Fruit fly (Drosophila melanogaster) whole organism: Measurements from ENCODE around the gene eIF3l.

ENCODE experiments used
- CG8478 ChIP-seq: fragments of >200 bp; optimal IDR thresholded peaks from 2 replicates; lab custom pipeline; 2018; ENCODE audit warnings: inconsistent platforms
- Dll ChIP-seq: fragments of >200 bp; optimal IDR thresholded peaks from 2 replicates; lab custom pipeline; 2017
- EcR ChIP-seq, 2 experiments: fragments of >200 bp; optimal IDR thresholded peaks; 2 replicates each; lab custom pipeline; 2017; ENCODE audit warnings: missing biosample characterization in 2 of 2, missing genetic modification characterization in 2 of 2, missing genetic modification reagents in 2 of 2
- pan ChIP-seq: fragments of >200 bp; optimal IDR thresholded peaks from 2 replicates; lab custom pipeline; 2017
- psq ChIP-seq: fragments of >200 bp; optimal IDR thresholded peaks from 2 replicates; lab custom pipeline; 2017
- usp ChIP-seq: fragments of >200 bp; optimal IDR thresholded peaks from 2 replicates; lab custom pipeline; 2017; ENCODE audit warnings: missing biosample characterization, missing genetic modification characterization, mixed read lengths

Gene eIF3l

dm6 chr3L:12124975-12125374 lies 20.9 kb downstream of the eIF3l start, which contains the start of gene yps:
Gene yps, minus strand, starts transcription at chr3L:12125150.
- TF ChIP-seq pan (no peak), psq (lab: Kevin White, UChicago) (no peak), CG8478 (lab: Kevin White, UChicago) (no peak), EcR (GFP tag; optimal IDR thresholded peaks at IDR 0.05; lab: Kevin White, UChicago) (no peak), Dll (lab: Kevin White, UChicago) (no peak), usp (GFP tag; lab: Kevin White, UChicago) (no peak)

DNA sequence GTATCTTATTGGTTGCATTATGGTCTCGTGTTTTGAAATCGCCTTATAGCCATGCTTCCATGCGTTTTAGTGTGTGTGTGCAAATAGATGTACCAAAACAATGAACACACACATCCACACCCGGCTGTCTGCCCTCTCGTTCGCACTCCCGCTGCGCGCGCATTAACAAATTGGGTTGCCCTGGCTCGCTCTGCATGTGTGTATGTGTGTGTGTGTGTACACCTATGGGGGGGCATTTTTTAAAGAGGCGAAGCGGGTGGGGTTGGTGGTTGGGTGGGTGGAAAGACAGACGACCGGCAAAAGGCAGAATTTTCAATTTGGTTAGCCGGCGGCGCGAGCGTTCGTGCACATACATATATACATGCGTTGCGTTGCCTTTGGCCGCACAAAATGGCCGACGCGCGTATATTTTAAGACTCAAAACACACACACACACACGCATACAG lies 21.7 kb downstream of the eIF3l start:
- TF ChIP-seq Dll (lab: Kevin White, UChicago) (no peak), CG8478 (lab: Kevin White, UChicago) (no peak), psq (lab: Kevin White, UChicago) (no peak), pan (no peak), usp (GFP tag; lab: Kevin White, UChicago) (no peak), EcR (GFP tag; optimal IDR thresholded peaks at IDR 0.05; lab: Kevin White, UChicago) (no peak)

- no peak for TF ChIP-seq EcR (GFP tag; optimal IDR thresholded peaks at IDR 0.05; lab: Kevin White, UChicago)
- TF ChIP-seq pan, result no peak
- TF ChIP-seq CG8478 (lab: Kevin White, UChicago), result no peak
- TF ChIP-seq usp (GFP tag; lab: Kevin White, UChicago), result no peak
- TF ChIP-seq psq (lab: Kevin White, UChicago), result no peak
- no peak for TF ChIP-seq Dll (lab: Kevin White, UChicago)
Observed at dm6 chr3L:12122891-12123290, 23.0 kb downstream of the eIF3l start.

DNA sequence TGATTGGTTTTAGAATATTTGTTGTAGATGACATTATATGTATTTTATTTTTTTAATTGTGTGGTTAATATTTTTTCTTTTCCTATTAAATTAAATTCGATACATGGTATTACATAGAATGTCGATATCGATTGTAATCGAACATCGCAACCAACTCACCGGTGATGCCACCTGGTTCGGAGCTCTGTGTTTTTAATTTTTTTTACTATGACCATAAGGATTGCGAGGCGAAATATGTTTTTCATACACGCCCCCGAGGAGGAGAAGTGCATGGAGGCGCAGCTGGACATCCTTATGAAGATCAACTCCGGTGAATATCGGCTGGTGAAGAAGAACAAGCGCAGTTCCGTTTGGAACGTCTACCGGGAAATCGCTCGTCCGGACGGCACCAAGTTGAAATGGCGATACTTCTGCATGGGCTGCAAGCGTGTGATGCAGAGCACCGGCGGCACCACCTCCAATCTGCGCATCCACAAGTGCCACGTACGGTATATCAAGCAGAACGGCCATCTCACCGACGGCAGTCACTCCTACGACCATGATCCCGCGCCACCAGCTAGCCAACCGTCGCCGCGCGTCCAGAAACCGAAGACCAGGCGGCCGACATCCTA lies 25.9 kb downstream of the eIF3l start, which contains the start of gene CG11560:
Gene CG11560 (plus strand): TSS at position 145 of the 611 bp plus-strand sequence.
- TF ChIP-seq pan (no peak), CG8478 (lab: Kevin White, UChicago) (no peak), psq (lab: Kevin White, UChicago) (no peak), usp (GFP tag; lab: Kevin White, UChicago) (no peak), Dll (lab: Kevin White, UChicago) (no peak), EcR (GFP tag; optimal IDR thresholded peaks at IDR 0.05; lab: Kevin White, UChicago) (no peak)

DNA sequence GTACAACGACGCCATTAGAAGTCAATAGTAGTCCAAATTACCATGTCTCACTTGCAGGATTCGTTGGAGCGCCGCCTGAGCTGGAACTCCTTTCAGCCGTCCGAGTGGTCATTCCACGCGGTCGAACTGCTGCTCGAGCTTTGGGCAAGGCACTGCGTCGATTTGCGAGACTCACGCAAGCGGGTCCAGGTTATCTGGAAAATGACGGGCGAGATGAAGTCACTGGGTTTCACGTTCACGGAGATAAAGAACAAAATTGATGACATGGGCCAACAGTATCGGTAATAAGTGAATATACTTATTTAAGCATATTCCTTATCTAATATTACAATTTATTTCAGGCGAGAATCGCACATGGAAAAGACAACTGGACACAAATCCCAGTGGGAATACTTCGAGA lies 27.3 kb downstream of the eIF3l start:
- TF ChIP-seq pan, result no peak
- no peak for TF ChIP-seq psq (lab: Kevin White, UChicago)
- no peak for TF ChIP-seq EcR (GFP tag; optimal IDR thresholded peaks at IDR 0.05; lab: Kevin White, UChicago)
- TF ChIP-seq Dll (lab: Kevin White, UChicago), result no peak
- no peak for TF ChIP-seq usp (GFP tag; lab: Kevin White, UChicago)

DNA sequence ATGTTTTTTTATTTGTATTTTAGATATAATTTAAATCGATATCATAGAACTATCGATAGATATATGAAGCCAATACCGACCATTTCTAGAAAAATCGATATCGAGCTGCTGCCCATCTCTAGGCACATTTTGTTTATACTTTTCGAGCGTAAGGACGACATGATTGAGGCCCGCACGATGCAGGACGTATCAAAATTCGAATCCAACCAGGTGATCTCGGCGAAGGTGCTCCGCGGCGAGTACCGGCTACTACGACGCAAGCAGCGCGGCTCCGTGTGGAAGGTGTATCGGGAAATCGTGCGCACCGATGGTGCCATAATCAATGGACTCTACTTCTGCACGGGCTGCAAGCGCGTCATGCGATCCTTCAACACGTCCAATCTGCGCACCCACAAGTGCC lies 27.7 kb downstream of the eIF3l start, which contains the start of gene ssp:
Gene ssp (plus strand): TSS at position 102 of the 400 bp plus-strand sequence.
- TF ChIP-seq psq (lab: Kevin White, UChicago) (no peak), usp (GFP tag; lab: Kevin White, UChicago) (no peak), EcR (GFP tag; optimal IDR thresholded peaks at IDR 0.05; lab: Kevin White, UChicago) (no peak), CG8478 (lab: Kevin White, UChicago) (no peak), pan (no peak), Dll (lab: Kevin White, UChicago) (no peak)

- TF ChIP-seq Dll (lab: Kevin White, UChicago) (no peak), pan (no peak), CG8478 (lab: Kevin White, UChicago) (no peak), usp (GFP tag; lab: Kevin White, UChicago) (no peak), psq (lab: Kevin White, UChicago) (no peak), EcR (GFP tag; optimal IDR thresholded peaks at IDR 0.05; lab: Kevin White, UChicago) (no peak)
Observed at dm6 chr3L:12115966-12116735, 29.7 kb downstream of the eIF3l start, which contains the start of gene vers. Gene vers, plus strand, starts transcription at chr3L:12116101.

- TF ChIP-seq usp (GFP tag; lab: Kevin White, UChicago), result no peak
- TF ChIP-seq CG8478 (lab: Kevin White, UChicago), result no peak
- TF ChIP-seq psq (lab: Kevin White, UChicago), result no peak
- no peak for TF ChIP-seq EcR (GFP tag; optimal IDR thresholded peaks at IDR 0.05; lab: Kevin White, UChicago)
- no peak for TF ChIP-seq Dll (lab: Kevin White, UChicago)
- no peak for TF ChIP-seq pan
Observed at dm6 chr3L:12115103-12115502, 30.8 kb downstream of the eIF3l start.

dm6 chr3L:12114188-12114587 lies 31.7 kb downstream of the eIF3l start:
- no peak for TF ChIP-seq pan
- TF ChIP-seq EcR (GFP tag; optimal IDR thresholded peaks at IDR 0.05; lab: Kevin White, UChicago), result no peak
- TF ChIP-seq Dll (lab: Kevin White, UChicago), result no peak
- TF ChIP-seq CG8478 (lab: Kevin White, UChicago), result no peak
- no peak for TF ChIP-seq psq (lab: Kevin White, UChicago)
- TF ChIP-seq usp (GFP tag; lab: Kevin White, UChicago), result no peak

DNA sequence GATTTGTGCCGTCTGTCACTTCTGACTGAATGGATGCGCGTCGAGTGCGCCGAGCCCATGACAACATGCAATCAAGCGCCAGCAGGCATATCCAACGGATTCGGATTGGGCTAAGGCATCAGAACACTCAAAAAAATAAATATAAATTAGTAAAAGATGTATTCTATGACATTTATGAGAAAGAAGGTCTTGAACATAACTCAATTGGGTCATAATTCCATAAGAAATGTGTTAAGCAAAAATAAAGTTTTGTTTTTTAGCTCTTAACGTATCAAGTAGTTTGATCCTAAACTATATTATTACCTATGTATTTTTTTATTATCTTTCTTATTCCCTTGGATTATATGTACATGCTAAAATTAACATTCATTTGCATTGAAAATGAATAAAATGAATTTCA lies 32.3 kb downstream of the eIF3l start:
- no peak for TF ChIP-seq Dll (lab: Kevin White, UChicago)
- no peak for TF ChIP-seq usp (GFP tag; lab: Kevin White, UChicago)
- TF ChIP-seq psq (lab: Kevin White, UChicago), result no peak
- TF ChIP-seq pan, result no peak
- no peak for TF ChIP-seq EcR (GFP tag; optimal IDR thresholded peaks at IDR 0.05; lab: Kevin White, UChicago)
- no peak for TF ChIP-seq CG8478 (lab: Kevin White, UChicago)

DNA sequence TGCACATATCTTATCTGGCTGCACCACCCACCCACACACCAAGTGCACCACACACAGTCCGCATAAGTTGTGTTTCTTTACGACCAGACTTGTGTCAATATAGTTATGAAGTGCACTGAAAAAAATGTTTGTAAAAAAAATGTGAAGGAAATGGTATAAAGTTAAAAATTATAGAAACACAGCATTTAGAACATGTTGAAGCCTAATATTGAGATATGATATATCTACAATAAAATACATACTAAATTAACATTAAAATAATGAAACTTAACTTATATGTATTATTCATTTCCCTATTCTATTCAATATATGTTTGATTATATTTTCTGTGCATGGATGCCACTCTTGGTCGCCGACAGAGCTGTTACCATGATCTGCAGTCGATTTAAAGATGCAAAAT lies 32.9 kb downstream of the eIF3l start:
- TF ChIP-seq usp (GFP tag; lab: Kevin White, UChicago) (no peak), CG8478 (lab: Kevin White, UChicago) (no peak)
